Fruit fly (Drosophila melanogaster) whole organism, embryonic: ENCODE data around the gene Bsg.

ENCODE experiments used
- Ada2b ChIP-seq: fragments of 200-800 bp; sonication (Bioruptor generic); IDR thresholded peaks from 2 replicates; pipeline ENCODE4 v1.3.6; 2022; ENCODE audit warnings: missing biosample characterization, missing genetic modification characterization
- CG10267 ChIP-seq: fragments of 200-800 bp; sonication (Bioruptor generic); optimal IDR thresholded peaks from 2 replicates; lab custom pipeline; 2018; ENCODE audit warnings: missing biosample characterization, mild to moderate bottlenecking, missing genetic modification characterization, moderate library complexity
- CG10959 ChIP-seq: fragments of 200-800 bp; sonication (Bioruptor generic); IDR thresholded peaks from 2 replicates; pipeline ENCODE4 v1.3.6; 2022; ENCODE audit warnings: missing biosample characterization, missing genetic modification characterization
- CG11398 ChIP-seq: fragments of 200-800 bp; sonication (Bioruptor generic); optimal IDR thresholded peaks from 2 replicates; lab custom pipeline; 2016; ENCODE audit warnings: missing biosample characterization, missing genetic modification characterization
- CG12104 ChIP-seq: fragments of 200-800 bp; sonication (Bioruptor generic); optimal IDR thresholded peaks from 3 replicates; lab custom pipeline; 2016; ENCODE audit warnings: missing biosample characterization, missing genetic modification characterization
- CG12219 ChIP-seq: fragments of 200-800 bp; sonication (Bioruptor generic); optimal IDR thresholded peaks from 3 replicates; lab custom pipeline; 2018; ENCODE audit warnings: missing biosample characterization, mild to moderate bottlenecking, missing genetic modification characterization
- CG12391 ChIP-seq: fragments of 200-800 bp; sonication (Bioruptor generic); optimal IDR thresholded peaks from 3 replicates; lab custom pipeline; 2018; ENCODE audit warnings: missing biosample characterization, mild to moderate bottlenecking, missing genetic modification characterization, moderate library complexity
- CG12942 ChIP-seq: fragments of 200-800 bp; sonication (Bioruptor generic); optimal IDR thresholded peaks from 3 replicates; lab custom pipeline; 2016; ENCODE audit warnings: missing biosample characterization, missing genetic modification characterization
- CG13296 ChIP-seq: fragments of 200-800 bp; sonication (Bioruptor generic); optimal IDR thresholded peaks from 3 replicates; lab custom pipeline; 2018; ENCODE audit warnings: missing biosample characterization, mild to moderate bottlenecking, missing genetic modification characterization
- CG14710 ChIP-seq: fragments of 200-800 bp; sonication (Bioruptor generic); optimal IDR thresholded peaks from 3 replicates; lab custom pipeline; 2019; ENCODE audit warnings: missing biosample characterization, mild to moderate bottlenecking, missing genetic modification characterization, moderate library complexity
- CG14860 ChIP-seq: fragments of 200-800 bp; sonication (Bioruptor generic); IDR thresholded peaks from 3 replicates; pipeline ENCODE4 v1.3.6; 2022; ENCODE audit warnings: missing biosample characterization, missing genetic modification characterization; ENCODE audit not compliant: partially characterized antibody
- CG17568 ChIP-seq: fragments of 200-800 bp; sonication (Bioruptor generic); optimal IDR thresholded peaks from 2 replicates; lab custom pipeline; 2018; ENCODE audit warnings: missing biosample characterization, mild to moderate bottlenecking, missing genetic modification characterization, moderate library complexity
- CG2889 ChIP-seq: fragments of 200-800 bp; sonication (Bioruptor generic); IDR thresholded peaks from 3 replicates; pipeline ENCODE4 v1.3.6; 2022; ENCODE audit warnings: missing biosample characterization, missing genetic modification characterization
- CG4424 ChIP-seq: fragments of 200-800 bp; sonication (Bioruptor generic); optimal IDR thresholded peaks from 3 replicates; lab custom pipeline; 2016; ENCODE audit warnings: missing biosample characterization, missing genetic modification characterization
- CG5245 ChIP-seq: fragments of 200-800 bp; sonication (Bioruptor generic); optimal IDR thresholded peaks from 3 replicates; lab custom pipeline; 2016; ENCODE audit warnings: missing biosample characterization, missing genetic modification characterization
- CG7556 ChIP-seq: fragments of 200-800 bp; sonication (Bioruptor generic); optimal IDR thresholded peaks from 2 replicates; lab custom pipeline; 2017; ENCODE audit warnings: missing biosample characterization, mild to moderate bottlenecking, missing genetic modification characterization
- CG9609 ChIP-seq: fragments of 200-800 bp; sonication (Bioruptor generic); optimal IDR thresholded peaks from 3 replicates; lab custom pipeline; 2016; ENCODE audit warnings: missing biosample characterization, missing genetic modification characterization
- Drgx ChIP-seq: fragments of 200-800 bp; sonication (Bioruptor generic); IDR thresholded peaks from 2 replicates; pipeline ENCODE4 v1.3.6; 2022; ENCODE audit warnings: missing biosample characterization, missing genetic modification characterization
- GATAe ChIP-seq: fragments of 200-800 bp; sonication (Bioruptor generic); conservative IDR thresholded peaks from 2 replicates; pipeline ENCODE4 v1.3.6; 2022; ENCODE audit warnings: missing biosample characterization, missing genetic modification characterization
- Hey ChIP-seq: fragments of 200-800 bp; sonication (Bioruptor generic); optimal IDR thresholded peaks from 3 replicates; lab custom pipeline; 2018; ENCODE audit warnings: missing biosample characterization, mild to moderate bottlenecking, missing genetic modification characterization
- Hr39 ChIP-seq: fragments of >200 bp; optimal IDR thresholded peaks from 2 replicates; lab custom pipeline; 2017
- Kr ChIP-seq: fragments of 200-800 bp; sonication (Bioruptor generic); optimal IDR thresholded peaks from 2 replicates; lab custom pipeline; 2017; ENCODE audit warnings: missing biosample characterization, mild to moderate bottlenecking, missing genetic modification characterization
- Mes4 ChIP-seq: fragments of 200-800 bp; sonication (Bioruptor generic); optimal IDR thresholded peaks from 2 replicates; lab custom pipeline; 2016; ENCODE audit warnings: missing biosample characterization, missing genetic modification characterization
- NfI ChIP-seq: fragments of 200-800 bp; sonication (Bioruptor generic); optimal IDR thresholded peaks from 3 replicates; lab custom pipeline; 2018; ENCODE audit warnings: missing biosample characterization, mild to moderate bottlenecking, missing genetic modification characterization, moderate library complexity
- Sin3A ChIP-seq: fragments of >200 bp; optimal IDR thresholded peaks from 2 replicates; lab custom pipeline; 2018
- Trl ChIP-seq, 3 experiments: fragments of >200 bp in 2 of 3; fragments of 200-800 bp in 1 of 3; sonication (Bioruptor generic) in 1 of 3; optimal IDR thresholded peaks; 2 replicates in 1 of 3; 3 replicates in 2 of 3; lab custom pipeline; 2016 to 2017; ENCODE audit warnings: missing biosample characterization in 1 of 3, missing genetic modification characterization in 1 of 3
- Xrp1 ChIP-seq: fragments of 200-800 bp; sonication (Bioruptor generic); IDR thresholded peaks from 2 replicates; pipeline ENCODE4 v1.3.6; 2022; ENCODE audit warnings: missing biosample characterization, missing genetic modification characterization
- ato ChIP-seq: fragments of 200-800 bp; sonication (Bioruptor generic); IDR thresholded peaks from 2 replicates; pipeline ENCODE4 v1.3.6; 2022; ENCODE audit warnings: missing biosample characterization, missing genetic modification characterization; ENCODE audit not compliant: partially characterized antibody
- dm ChIP-seq: fragments of 200-800 bp; sonication (Bioruptor generic); optimal IDR thresholded peaks from 3 replicates; lab custom pipeline; 2016; ENCODE audit warnings: missing biosample characterization, missing genetic modification characterization
- en ChIP-seq: fragments of 200-800 bp; sonication (Bioruptor generic); optimal IDR thresholded peaks from 2 replicates; lab custom pipeline; 2016; ENCODE audit warnings: missing biosample characterization, missing genetic modification characterization
- eve ChIP-seq, 2 experiments: fragments of >200 bp; optimal IDR thresholded peaks; 2 replicates each; lab custom pipeline; 2017; ENCODE audit warnings: missing biosample characterization in 2 of 2, missing genetic modification characterization in 2 of 2
- eyg ChIP-seq: fragments of 200-800 bp; sonication (Bioruptor generic); optimal IDR thresholded peaks from 3 replicates; lab custom pipeline; 2016; ENCODE audit warnings: missing biosample characterization, missing genetic modification characterization
- fu2 ChIP-seq: fragments of 200-800 bp; sonication (Bioruptor generic); optimal IDR thresholded peaks from 2 replicates; lab custom pipeline; 2016; ENCODE audit warnings: missing biosample characterization, missing genetic modification characterization
- grau ChIP-seq: fragments of 200-800 bp; optimal IDR thresholded peaks from 3 replicates; lab custom pipeline; 2019; ENCODE audit warnings: missing biosample characterization, mild to moderate bottlenecking, missing genetic modification characterization, moderate library complexity
- hbn ChIP-seq: fragments of 200-800 bp; sonication (Bioruptor generic); IDR thresholded peaks from 2 replicates; pipeline ENCODE4 v1.3.6; 2022; ENCODE audit warnings: missing biosample characterization, missing genetic modification characterization; ENCODE audit not compliant: partially characterized antibody
- kay ChIP-seq: fragments of 200-800 bp; sonication (Bioruptor generic); optimal IDR thresholded peaks from 2 replicates; lab custom pipeline; 2016; ENCODE audit warnings: missing biosample characterization, missing genetic modification characterization
- nerfin-2 ChIP-seq: fragments of 200-800 bp; sonication (Bioruptor generic); IDR thresholded peaks from 2 replicates; pipeline ENCODE4 v1.3.6; 2022; ENCODE audit warnings: missing biosample characterization, missing genetic modification characterization; ENCODE audit not compliant: partially characterized antibody
- peb ChIP-seq: fragments of 200-800 bp; sonication (Bioruptor generic); IDR thresholded peaks from 2 replicates; pipeline ENCODE4 v1.3.6; 2022; ENCODE audit warnings: missing biosample characterization, missing genetic modification characterization
- pho ChIP-seq: fragments of 200-800 bp; sonication (Bioruptor generic); optimal IDR thresholded peaks from 2 replicates; lab custom pipeline; 2016; ENCODE audit warnings: missing biosample characterization, missing genetic modification characterization
- psq ChIP-seq: fragments of 200-800 bp; sonication (Bioruptor generic); optimal IDR thresholded peaks from 2 replicates; lab custom pipeline; 2017; ENCODE audit warnings: missing biosample characterization, missing genetic modification characterization
- ranshi ChIP-seq: fragments of 200-800 bp; sonication (Bioruptor generic); IDR thresholded peaks from 2 replicates; pipeline ENCODE4 v1.3.6; 2022; ENCODE audit warnings: missing biosample characterization, missing genetic modification characterization
- ro ChIP-seq: fragments of 200-800 bp; sonication (Bioruptor generic); IDR thresholded peaks from 2 replicates; pipeline ENCODE4 v1.3.6; 2022; ENCODE audit warnings: missing biosample characterization, missing genetic modification characterization
- run ChIP-seq: fragments of 200-800 bp; sonication (Bioruptor generic); optimal IDR thresholded peaks from 3 replicates; lab custom pipeline; 2018; ENCODE audit warnings: missing biosample characterization, mild to moderate bottlenecking, missing genetic modification characterization
- salm ChIP-seq: fragments of 200-800 bp; sonication (Bioruptor generic); optimal IDR thresholded peaks from 2 replicates; lab custom pipeline; 2018; ENCODE audit warnings: missing biosample characterization, mild to moderate bottlenecking, missing genetic modification characterization
- sens ChIP-seq: fragments of 200-800 bp; sonication (Bioruptor generic); peaks from one replicate; lab custom pipeline; 2016; ENCODE audit warnings: missing biosample characterization, missing genetic modification characterization
- sisA ChIP-seq: fragments of 200-800 bp; sonication (Bioruptor generic); IDR thresholded peaks from 2 replicates; pipeline ENCODE4 v1.3.6; 2022; ENCODE audit warnings: missing biosample characterization, missing genetic modification characterization
- ttk ChIP-seq: fragments of 200-800 bp; sonication (Bioruptor generic); IDR thresholded peaks from 2 replicates; pipeline ENCODE4 v2.1.2; 2022; ENCODE audit warnings: missing biosample characterization, missing genetic modification characterization
- twi ChIP-seq: fragments of 200-800 bp; optimal IDR thresholded peaks from 2 replicates; lab custom pipeline; 2019; ENCODE audit warnings: missing biosample characterization, mild to moderate bottlenecking, missing genetic modification characterization, moderate library complexity
- tx ChIP-seq: fragments of 200-800 bp; sonication (Bioruptor generic); optimal IDR thresholded peaks from 2 replicates; lab custom pipeline; 2016; ENCODE audit warnings: missing biosample characterization, missing genetic modification characterization

Gene Bsg

dm6 chr2L:8093182-8093941, 10.1 kb downstream of the Bsg start (continued):
- no peak for TF ChIP-seq twi (tag; lab: Kevin White, UChicago)
- TF ChIP-seq Sin3A: no peak
- TF ChIP-seq en (GFP tag; lab: Kevin White, UChicago): no peak
- no peak for TF ChIP-seq ato (GFP tag; lab: Robert Waterston, UW)
- no peak for TF ChIP-seq Ada2b (GFP tag; lab: Robert Waterston, UW)
- peak in 1 of 2 experiments; percentile 16 for TF ChIP-seq eve (GFP tag; optimal IDR thresholded peaks at IDR 0.05; lab: Kevin White, UChicago)
- TF ChIP-seq Hr39 (lab: Kevin White, UChicago): peak; percentile 62
- no peak for TF ChIP-seq Trl (optimal IDR thresholded peaks at IDR 0.05; lab: Kevin White, UChicago)
- no peak for TF ChIP-seq Trl (GFP tag; optimal IDR thresholded peaks at IDR 0.05; lab: Kevin White, UChicago)
- no peak for TF ChIP-seq dm (GFP tag; lab: Kevin White, UChicago)
- TF ChIP-seq Drgx (GFP tag; lab: Robert Waterston, UW): 0 out of 2 replicates have a peak, but pooled peaks have one; percentile 17
- TF ChIP-seq sens (GFP tag; lab: Kevin White, UChicago): peak; percentile 54
- TF ChIP-seq Mes4 (GFP tag; lab: Kevin White, UChicago): no peak
- no peak for TF ChIP-seq CG10267
- TF ChIP-seq sisA (GFP tag; lab: Robert Waterston, UW): no peak
- TF ChIP-seq NfI: no peak
- no peak for TF ChIP-seq CG4424 (GFP tag; lab: Kevin White, UChicago)
- no peak for TF ChIP-seq CG11398
- TF ChIP-seq Hey (tag; lab: Kevin White, UChicago): no peak
- TF ChIP-seq CG14710 (tag; lab: Kevin White, UChicago): no peak
- no peak for TF ChIP-seq Xrp1 (GFP tag; lab: Robert Waterston, UW)
- TF ChIP-seq peb (GFP tag; lab: Robert Waterston, UW): no peak
- TF ChIP-seq, all 482 proteins: peak for 9

dm6 chr2L:8094058-8094825, 11.0 kb downstream of the Bsg start:
- TF ChIP-seq CG13296: no peak
- no peak for TF ChIP-seq CG7556 (GFP tag; lab: Kevin White, UChicago)
- 0 out of 2 replicates have a peak, but pooled peaks have one; percentile 8 for TF ChIP-seq nerfin-2 (GFP tag; lab: Robert Waterston, UW)
- TF ChIP-seq salm: no peak
- TF ChIP-seq eyg (GFP tag; lab: Kevin White, UChicago): no peak
- no peak for TF ChIP-seq CG2889 (GFP tag; lab: Robert Waterston, UW)
- TF ChIP-seq psq (GFP tag; lab: Kevin White, UChicago): no peak
- no peak for TF ChIP-seq CG9609 (GFP tag; lab: Kevin White, UChicago)
- TF ChIP-seq run (tag; lab: Kevin White, UChicago): no peak
- no peak for TF ChIP-seq kay (GFP tag; lab: Kevin White, UChicago)
- TF ChIP-seq ro (GFP tag; lab: Robert Waterston, UW): no peak
- no peak for TF ChIP-seq CG12391 (tag; lab: Kevin White, UChicago)
- TF ChIP-seq CG12219 (GFP tag; lab: Kevin White, UChicago): no peak
- no peak for TF ChIP-seq CG12942 (GFP tag; lab: Kevin White, UChicago)
- no peak for TF ChIP-seq GATAe (GFP tag; lab: Robert Waterston, UW)
- no peak for TF ChIP-seq CG14860 (GFP tag; lab: Robert Waterston, UW)
- no peak for TF ChIP-seq Kr
- no peak for TF ChIP-seq CG17568 (GFP tag; lab: Kevin White, UChicago)
- no peak for TF ChIP-seq ttk (GFP tag; lab: Robert Waterston, UW)
- TF ChIP-seq ranshi: no peak
- no peak for TF ChIP-seq CG12104 (GFP tag; lab: Kevin White, UChicago)
- peak; percentile 13 for TF ChIP-seq grau (tag; lab: Kevin White, UChicago)
- no peak for TF ChIP-seq tx (GFP tag; lab: Kevin White, UChicago)
- TF ChIP-seq CG10959 (GFP tag; lab: Robert Waterston, UW): no peak
- TF ChIP-seq fu2 (GFP tag; lab: Kevin White, UChicago): no peak
- no peak for TF ChIP-seq hbn (GFP tag; lab: Robert Waterston, UW)
- no peak for TF ChIP-seq pho
- TF ChIP-seq CG5245 (GFP tag; lab: Kevin White, UChicago): no peak
